Fruit fly (Drosophila melanogaster) whole organism, embryonic: Measurements from ENCODE around the gene CG10300.

Source experiments
- ATbp ChIP-seq: fragments of 200-800 bp; sonication (Bioruptor generic); optimal IDR thresholded peaks from 2 replicates; lab custom pipeline; 2017; ENCODE audit warnings: missing biosample characterization, mild to moderate bottlenecking, missing genetic modification characterization, missing genetic modification reagents
- Atf6 ChIP-seq: fragments of 200-800 bp; sonication (Bioruptor generic); IDR thresholded peaks from 2 replicates; pipeline ENCODE4 v1.3.6; 2022; ENCODE audit warnings: missing biosample characterization, missing genetic modification characterization
- BEAF-32 ChIP-seq: fragments of 200-800 bp; sonication (Bioruptor generic); optimal IDR thresholded peaks from 3 replicates; lab custom pipeline; 2017; ENCODE audit warnings: missing biosample characterization, missing genetic modification characterization, mild to moderate bottlenecking, moderate library complexity, missing genetic modification reagents
- CG10147 ChIP-seq: fragments of 200-800 bp; sonication (Bioruptor generic); optimal IDR thresholded peaks from 2 replicates; lab custom pipeline; 2019; ENCODE audit warnings: missing biosample characterization, mild to moderate bottlenecking, missing genetic modification characterization, moderate library complexity
- CG10959 ChIP-seq: fragments of 200-800 bp; sonication (Bioruptor generic); IDR thresholded peaks from 2 replicates; pipeline ENCODE4 v1.3.6; 2022; ENCODE audit warnings: missing biosample characterization, missing genetic modification characterization
- CG10979 ChIP-seq: fragments of 200-800 bp; sonication (Bioruptor generic); optimal IDR thresholded peaks from 2 replicates; lab custom pipeline; 2018; ENCODE audit warnings: missing biosample characterization, mild to moderate bottlenecking, missing genetic modification characterization, moderate library complexity
- CG17361 ChIP-seq: fragments of 200-800 bp; sonication (Bioruptor generic); IDR thresholded peaks from 3 replicates; pipeline ENCODE4 v1.3.6; 2022; ENCODE audit warnings: missing biosample characterization, missing genetic modification characterization
- CG1792 ChIP-seq: fragments of 200-800 bp; sonication (Bioruptor generic); optimal IDR thresholded peaks from 2 replicates; lab custom pipeline; 2016; ENCODE audit warnings: missing biosample characterization, missing genetic modification characterization
- CG18011 ChIP-seq: fragments of 200-800 bp; sonication (Bioruptor generic); optimal IDR thresholded peaks from 2 replicates; lab custom pipeline; 2017; ENCODE audit warnings: missing biosample characterization, missing genetic modification characterization, mild to moderate bottlenecking, moderate library complexity, missing genotype
- CG31441 ChIP-seq: fragments of 200-800 bp; sonication (Bioruptor generic); IDR thresholded peaks from 2 replicates; pipeline ENCODE4 v1.3.6; 2022; ENCODE audit warnings: missing biosample characterization, missing genetic modification characterization
- CG32772 ChIP-seq: fragments of 200-800 bp; sonication (Bioruptor generic); IDR thresholded peaks from 2 replicates; pipeline ENCODE4 v1.3.6; 2022; ENCODE audit warnings: missing biosample characterization, missing genetic modification characterization
- CG34224 ChIP-seq: fragments of 200-800 bp; sonication (Bioruptor generic); IDR thresholded peaks from 3 replicates; pipeline ENCODE4 v1.3.6; 2022; ENCODE audit warnings: missing biosample characterization, missing genetic modification characterization; ENCODE audit not compliant: partially characterized antibody
- CG3847 ChIP-seq: fragments of 200-800 bp; sonication (Bioruptor generic); IDR thresholded peaks from 2 replicates; pipeline ENCODE4 v1.3.6; 2022; ENCODE audit warnings: missing biosample characterization, missing genetic modification characterization
- CG6854 ChIP-seq: fragments of 200-800 bp; sonication (Bioruptor generic); optimal IDR thresholded peaks from 3 replicates; lab custom pipeline; 2017; ENCODE audit warnings: missing biosample characterization, mild to moderate bottlenecking, missing genetic modification characterization
- CG7357 ChIP-seq: fragments of 200-800 bp; sonication (Bioruptor generic); IDR thresholded peaks from 3 replicates; pipeline ENCODE4 v1.3.6; 2022; ENCODE audit warnings: missing biosample characterization, missing genetic modification characterization
- CG7556 ChIP-seq: fragments of 200-800 bp; sonication (Bioruptor generic); optimal IDR thresholded peaks from 2 replicates; lab custom pipeline; 2017; ENCODE audit warnings: missing biosample characterization, mild to moderate bottlenecking, missing genetic modification characterization
- CG7786 ChIP-seq: fragments of 200-800 bp; sonication (Bioruptor generic); optimal IDR thresholded peaks from 2 replicates; lab custom pipeline; 2016; ENCODE audit warnings: missing biosample characterization, missing genetic modification characterization
- CG9215 ChIP-seq: fragments of 200-800 bp; sonication (Bioruptor generic); IDR thresholded peaks from 2 replicates; pipeline ENCODE4 v1.3.6; 2022; ENCODE audit warnings: missing biosample characterization, missing genetic modification characterization
- D ChIP-seq, 2 experiments: fragments of 200-800 bp in 1 of 2; fragments of >200 bp in 1 of 2; sonication (Bioruptor generic) in 1 of 2; optimal IDR thresholded peaks; 2 replicates in 1 of 2; 3 replicates in 1 of 2; lab custom pipeline; 2017; ENCODE audit warnings: mild to moderate bottlenecking in 1 of 2, missing biosample characterization in 1 of 2, missing genetic modification characterization in 1 of 2, missing genetic modification reagents in 1 of 2
- Dref ChIP-seq: fragments of 200-800 bp; sonication (Bioruptor generic); IDR thresholded peaks from 2 replicates; pipeline ENCODE4 v1.3.6; 2022; ENCODE audit warnings: missing biosample characterization, missing genetic modification characterization
- E2f1 ChIP-seq: fragments of 200-800 bp; sonication (Bioruptor generic); IDR thresholded peaks from 2 replicates; pipeline ENCODE4 v1.3.6; 2022; ENCODE audit warnings: missing biosample characterization, missing genetic modification characterization
- Ets65A ChIP-seq: fragments of 200-800 bp; sonication (Bioruptor generic); peaks from one replicate; lab custom pipeline; 2016; ENCODE audit warnings: missing biosample characterization, missing genetic modification characterization
- Gsc ChIP-seq: fragments of 200-800 bp; sonication (Bioruptor generic); IDR thresholded peaks from 2 replicates; pipeline ENCODE4 v1.3.6; 2022; ENCODE audit warnings: missing biosample characterization, missing genetic modification characterization
- HLHmδ ChIP-seq: fragments of 200-800 bp; sonication (Bioruptor generic); optimal IDR thresholded peaks from 2 replicates; lab custom pipeline; 2018; ENCODE audit warnings: missing biosample characterization, mild to moderate bottlenecking, missing genetic modification characterization, moderate library complexity
- Lhr ChIP-seq: fragments of 200-800 bp; sonication (Bioruptor generic); optimal IDR thresholded peaks from 3 replicates; lab custom pipeline; 2017; ENCODE audit warnings: mild to moderate bottlenecking, missing biosample characterization, missing genetic modification reagents, missing genetic modification characterization
- Mrtf ChIP-seq: fragments of 200-800 bp; sonication (Bioruptor generic); IDR thresholded peaks from 3 replicates; pipeline ENCODE4 v1.3.6; 2022; ENCODE audit warnings: missing biosample characterization, missing genetic modification characterization
- Sry-β ChIP-seq: fragments of 200-800 bp; sonication (Bioruptor generic); optimal IDR thresholded peaks from 2 replicates; lab custom pipeline; 2018; ENCODE audit warnings: missing biosample characterization, mild to moderate bottlenecking, missing genetic modification characterization, moderate library complexity
- Trl ChIP-seq, 3 experiments: fragments of >200 bp in 2 of 3; fragments of 200-800 bp in 1 of 3; sonication (Bioruptor generic) in 1 of 3; optimal IDR thresholded peaks; 2 replicates in 1 of 3; 3 replicates in 2 of 3; lab custom pipeline; 2016 to 2017; ENCODE audit warnings: missing biosample characterization in 1 of 3, missing genetic modification characterization in 1 of 3
- Usf ChIP-seq: fragments of 200-800 bp; sonication (Bioruptor generic); optimal IDR thresholded peaks from 2 replicates; lab custom pipeline; 2017; ENCODE audit warnings: missing genotype, missing biosample characterization, missing genetic modification characterization
- Vsx1 ChIP-seq: fragments of 200-800 bp; sonication (Bioruptor generic); optimal IDR thresholded peaks from 2 replicates; lab custom pipeline; 2017; ENCODE audit warnings: missing biosample characterization, mild to moderate bottlenecking, missing genetic modification characterization, missing genetic modification reagents
- ac ChIP-seq: fragments of 200-800 bp; sonication (Bioruptor generic); optimal IDR thresholded peaks from 3 replicates; lab custom pipeline; 2017; ENCODE audit warnings: missing biosample characterization, mild to moderate bottlenecking, missing genetic modification characterization
- al ChIP-seq: fragments of 200-800 bp; sonication (Bioruptor generic); IDR thresholded peaks from 2 replicates; pipeline ENCODE4 v1.3.6; 2022; ENCODE audit warnings: missing biosample characterization, missing genetic modification characterization
- bsh ChIP-seq, 2 experiments: fragments of 200-800 bp; sonication (Bioruptor generic); optimal IDR thresholded peaks; 2 replicates each; lab custom pipeline; 2017 to 2018; ENCODE audit warnings: mild to moderate bottlenecking in 2 of 2, missing biosample characterization in 2 of 2, missing genetic modification characterization in 2 of 2, moderate library complexity in 1 of 2
- fru ChIP-seq: fragments of >200 bp; optimal IDR thresholded peaks from 2 replicates; lab custom pipeline; 2017
- gfzf ChIP-seq: fragments of 200-800 bp; sonication (Bioruptor generic); optimal IDR thresholded peaks from 2 replicates; lab custom pipeline; 2016; ENCODE audit warnings: missing biosample characterization, mild to moderate bottlenecking, missing genetic modification characterization, moderate library complexity
- gsb ChIP-seq: fragments of 200-800 bp; sonication (Bioruptor generic); IDR thresholded peaks from 2 replicates; pipeline ENCODE4 v1.3.6; 2022; ENCODE audit warnings: missing biosample characterization, missing genetic modification characterization
- ind ChIP-seq: fragments of 200-800 bp; sonication (Bioruptor generic); optimal IDR thresholded peaks from 3 replicates; lab custom pipeline; 2016; ENCODE audit warnings: missing biosample characterization, missing genetic modification characterization
- jing ChIP-seq: fragments of 200-800 bp; sonication (Bioruptor generic); optimal IDR thresholded peaks from 2 replicates; lab custom pipeline; 2018; ENCODE audit warnings: missing biosample characterization, mild to moderate bottlenecking, missing genetic modification characterization
- kah ChIP-seq: fragments of 200-800 bp; sonication (Bioruptor generic); optimal IDR thresholded peaks from 2 replicates; lab custom pipeline; 2018; ENCODE audit warnings: missing biosample characterization, mild to moderate bottlenecking, missing genetic modification characterization
- lilli ChIP-seq: fragments of 200-800 bp; sonication (Bioruptor generic); optimal IDR thresholded peaks from 3 replicates; lab custom pipeline; 2016; ENCODE audit warnings: missing biosample characterization, missing genetic modification characterization
- pfk ChIP-seq: fragments of 200-800 bp; sonication (Bioruptor generic); optimal IDR thresholded peaks from 2 replicates; lab custom pipeline; 2018; ENCODE audit warnings: missing biosample characterization, mild to moderate bottlenecking, missing genetic modification characterization, moderate library complexity
- pum ChIP-seq: fragments of 200-800 bp; sonication (Bioruptor generic); optimal IDR thresholded peaks from 2 replicates; lab custom pipeline; 2016; ENCODE audit warnings: missing biosample characterization, missing genetic modification characterization
- pzg ChIP-seq: fragments of 200-800 bp; sonication (Bioruptor generic); optimal IDR thresholded peaks from 3 replicates; lab custom pipeline; 2018; ENCODE audit warnings: missing biosample characterization, mild to moderate bottlenecking, missing genetic modification characterization, moderate library complexity
- ro ChIP-seq: fragments of 200-800 bp; sonication (Bioruptor generic); IDR thresholded peaks from 2 replicates; pipeline ENCODE4 v1.3.6; 2022; ENCODE audit warnings: missing biosample characterization, missing genetic modification characterization
- salm ChIP-seq: fragments of 200-800 bp; sonication (Bioruptor generic); optimal IDR thresholded peaks from 2 replicates; lab custom pipeline; 2018; ENCODE audit warnings: missing biosample characterization, mild to moderate bottlenecking, missing genetic modification characterization
- usp ChIP-seq: fragments of >200 bp; optimal IDR thresholded peaks from 2 replicates; lab custom pipeline; 2017; ENCODE audit warnings: missing biosample characterization, missing genetic modification characterization
- zen ChIP-seq: fragments of 200-800 bp; sonication (Bioruptor generic); optimal IDR thresholded peaks from 3 replicates; lab custom pipeline; 2018; ENCODE audit warnings: missing biosample characterization, mild to moderate bottlenecking, missing genetic modification characterization, moderate library complexity
- zf30C ChIP-seq: fragments of 200-800 bp; sonication (Bioruptor generic); optimal IDR thresholded peaks from 3 replicates; lab custom pipeline; 2018; ENCODE audit warnings: missing biosample characterization, mild to moderate bottlenecking, missing genetic modification characterization

The CG10300 gene

dm6 chr3R:23669401-23670216 lies 41.7 kb upstream of the CG10300 start, which contains the start of gene CG31145 (continued):
- TF ChIP-seq gfzf (GFP tag; lab: Kevin White, UChicago) (peak; percentile 41), usp (no peak), Lhr (peak; percentile 98), CG34224 (peak; percentile 34; the same call in 2 of the 3 replicates), CG9215 (GFP tag; lab: Robert Waterston, UW) (peak; percentile 99), ac (GFP tag; lab: Kevin White, UChicago) (peak; percentile 96), CG18011 (peak; percentile 94), fru (lab: Kevin White, UChicago) (no peak), zf30C (GFP tag; lab: Kevin White, UChicago) (peak; percentile 95), bsh (GFP tag; optimal IDR thresholded peaks at IDR 0.05; lab: Kevin White, UChicago) (peak; percentile 99), CG31441 (peak; percentile 100), kah (GFP tag; lab: Kevin White, UChicago) (peak; percentile 97), Ets65A (GFP tag; lab: Kevin White, UChicago) (peak; percentile 100), pum (peak; percentile 100), pzg (GFP tag; lab: Kevin White, UChicago) (peak; percentile 35), CG10979 (tag; lab: Kevin White, UChicago) (peak; percentile 99), al (GFP tag; lab: Robert Waterston, UW) (peak; percentile 99), CG10147 (GFP tag; lab: Kevin White, UChicago) (peak; percentile 99), jing (peak; percentile 99), CG7556 (GFP tag; lab: Kevin White, UChicago) (peak; percentile 100), salm (tag; lab: Kevin White, UChicago) (peak; percentile 99), Atf6 (GFP tag; lab: Robert Waterston, UW) (peak; percentile 100), CG32772 (GFP tag; lab: Robert Waterston, UW) (peak; percentile 99), CG3847 (GFP tag; lab: Robert Waterston, UW) (peak; percentile 99), BEAF-32 (GFP tag; lab: Kevin White, UChicago) (peak; percentile 41), Gsc (no peak), pfk (GFP tag; lab: Kevin White, UChicago) (peak; percentile 47), Dref (no peak), CG6854 (GFP tag; lab: Kevin White, UChicago) (peak; percentile 99), D (optimal IDR thresholded peaks at IDR 0.05; lab: Kevin White, UChicago) (no peak), D (GFP tag; optimal IDR thresholded peaks at IDR 0.05; lab: Kevin White, UChicago) (peak; percentile 100), CG10959 (GFP tag; lab: Robert Waterston, UW) (peak; percentile 95), CG1792 (GFP tag; lab: Kevin White, UChicago) (peak; percentile 99), CG7786 (GFP tag; lab: Kevin White, UChicago) (peak; percentile 99), Sry-β (GFP tag; lab: Kevin White, UChicago) (peak; percentile 73), lilli (GFP tag; lab: Kevin White, UChicago) (peak; percentile 100), Usf (GFP tag; lab: Kevin White, UChicago) (peak; percentile 99), HLHmδ (GFP tag; lab: Kevin White, UChicago) (no peak), E2f1 (GFP tag; lab: Robert Waterston, UW) (peak; percentile 99), ro (GFP tag; lab: Robert Waterston, UW) (peak; percentile 97), gsb (GFP tag; lab: Robert Waterston, UW) (peak; percentile 99), Trl (optimal IDR thresholded peaks at IDR 0.05; lab: Kevin White, UChicago) (peak; percentile 87 to 96), Trl (GFP tag; optimal IDR thresholded peaks at IDR 0.05; lab: Kevin White, UChicago) (peak; percentile 99), zen (tag; lab: Kevin White, UChicago) (peak; percentile 98), CG17361 (GFP tag; lab: Robert Waterston, UW) (peak; percentile 100), ind (peak; percentile 100), ATbp (GFP tag; lab: Kevin White, UChicago) (peak; percentile 100), CG7357 (GFP tag; lab: Robert Waterston, UW) (peak; percentile 98), Vsx1 (GFP tag; lab: Kevin White, UChicago) (peak; percentile 98), Mrtf (GFP tag; lab: Robert Waterston, UW) (peak; percentile 98)
